Worm (Caenorhabditis elegans) whole organism, L4 larva: ENCODE data around the gene F18F11.4.

Source experiments
- T20F7.1 ChIP-seq: fragments of 200-800 bp; sonication (Bioruptor generic); optimal IDR thresholded peaks from 2 replicates; lab custom pipeline; 2018; ENCODE audit warnings: mild to moderate bottlenecking, missing genetic modification characterization, missing compliant biosample characterization
- Y105C5A.15 ChIP-seq: fragments of 200-800 bp; sonication (Bioruptor generic); IDR thresholded peaks from 2 replicates; pipeline ENCODE4 v1.3.6; 2022; ENCODE audit warnings: missing genetic modification characterization, missing compliant biosample characterization
- Y5F2A.4 ChIP-seq: fragments of 200-800 bp; sonication (Bioruptor generic); optimal IDR thresholded peaks from 2 replicates; lab custom pipeline; 2018; ENCODE audit warnings: mild to moderate bottlenecking, missing genetic modification characterization, missing compliant biosample characterization
- Y75B8A.6 ChIP-seq: fragments of 200-800 bp; sonication (Bioruptor generic); IDR thresholded peaks from 2 replicates; pipeline ENCODE4 v1.3.6; 2022; ENCODE audit warnings: missing genetic modification reagents, missing genetic modification characterization, missing compliant biosample characterization
- ZK337.2 ChIP-seq: fragments of 200-800 bp; sonication (Bioruptor generic); IDR thresholded peaks from 2 replicates; pipeline ENCODE4 v1.3.6; 2022; ENCODE audit warnings: missing genetic modification reagents, missing genetic modification characterization, missing compliant biosample characterization
- aha-1 ChIP-seq: fragments of 150-350 bp; peaks from one replicate; lab custom pipeline; 2014; ENCODE audit warnings: missing biosample characterization, missing genetic modification characterization
- ama-1 ChIP-seq: fragments of 150-350 bp; optimal IDR thresholded peaks from 2 replicates; lab custom pipeline; 2014; ENCODE audit warnings: inconsistent platforms, mixed read lengths
- ceh-32 ChIP-seq: sonication (generic microtip); optimal IDR thresholded peaks from 2 replicates; lab custom pipeline; 2016; ENCODE audit warnings: mild to moderate bottlenecking, missing genetic modification characterization, missing compliant biosample characterization; ENCODE audit not compliant: poor library complexity
- ceh-62 ChIP-seq: sonication (generic microtip); optimal IDR thresholded peaks from 2 replicates; lab custom pipeline; 2017; ENCODE audit warnings: missing biosample characterization, missing genetic modification characterization
- ceh-82 ChIP-seq: sonication (generic microtip); optimal IDR thresholded peaks from 2 replicates; lab custom pipeline; 2017; ENCODE audit warnings: missing biosample characterization, missing genetic modification characterization
- daf-16 ChIP-seq, 3 experiments: sonication (generic microtip); optimal IDR thresholded peaks; 2 replicates each; lab custom pipeline; 2016 to 2017; ENCODE audit warnings: missing genetic modification characterization in 3 of 3, missing genetic modification reagents in 3 of 3, mild to moderate bottlenecking in 2 of 3, missing compliant biosample characterization in 2 of 3, missing biosample characterization in 1 of 3, moderate library complexity in 1 of 3
- dve-1 ChIP-seq: sonication (generic microtip); optimal IDR thresholded peaks from 2 replicates; lab custom pipeline; 2017; ENCODE audit warnings: antibody characterized with exemption, mild to moderate bottlenecking, missing genetic modification characterization, missing compliant biosample characterization; ENCODE audit not compliant: insufficient read depth
- egl-27 ChIP-seq: sonication (generic microtip); optimal IDR thresholded peaks from 3 replicates; lab custom pipeline; 2017; ENCODE audit warnings: missing biosample characterization, missing genetic modification reagents, missing genetic modification characterization
- fos-1 ChIP-seq: fragments of 150-350 bp; optimal IDR thresholded peaks from 2 replicates; lab custom pipeline; 2014; ENCODE audit warnings: missing biosample characterization, missing genetic modification characterization
- hif-1 ChIP-seq, 2 experiments: sonication (generic microtip); optimal IDR thresholded peaks; 2 replicates each; lab custom pipeline; 2016 to 2017; ENCODE audit warnings: missing compliant biosample characterization in 2 of 2, missing genetic modification characterization in 2 of 2, missing genetic modification reagents in 2 of 2, missing genotype in 2 of 2, mild to moderate bottlenecking in 1 of 2
- hlh-11 ChIP-seq: fragments of 200-800 bp; sonication (Bioruptor generic); optimal IDR thresholded peaks from 2 replicates; lab custom pipeline; 2018; ENCODE audit warnings: mild to moderate bottlenecking, missing genetic modification characterization, missing compliant biosample characterization
- hmg-1.1 ChIP-seq: fragments of 200-800 bp; sonication (Bioruptor generic); IDR thresholded peaks from 2 replicates; pipeline ENCODE4 v1.3.6; 2022; ENCODE audit warnings: missing genetic modification reagents, missing genetic modification characterization, missing compliant biosample characterization
- jun-1 ChIP-seq: fragments of 150-350 bp; optimal IDR thresholded peaks from 2 replicates; lab custom pipeline; 2014; ENCODE audit warnings: missing biosample characterization, missing genetic modification reagents, missing genetic modification characterization
- lin-29 ChIP-seq: fragments of 200-800 bp; sonication (Bioruptor generic); IDR thresholded peaks from 2 replicates; pipeline ENCODE4 v1.3.6; 2022; ENCODE audit warnings: missing genetic modification reagents, missing genetic modification characterization, missing compliant biosample characterization
- lin-38 ChIP-seq: fragments of 200-800 bp; sonication (Bioruptor generic); IDR thresholded peaks from 2 replicates; pipeline ENCODE4 v1.3.6; 2022; ENCODE audit warnings: missing genetic modification reagents, missing genetic modification characterization, missing compliant biosample characterization
- lsy-2 ChIP-seq, 2 experiments: fragments of 150-350 bp in 1 of 2; sonication (generic microtip) in 1 of 2; optimal IDR thresholded peaks; 2 replicates each; lab custom pipeline; 2014 to 2017; ENCODE audit warnings: missing biosample characterization in 2 of 2, missing genetic modification characterization in 2 of 2
- mxl-3 ChIP-seq: fragments of 200-800 bp; sonication (Bioruptor generic); optimal IDR thresholded peaks from 2 replicates; lab custom pipeline; 2018; ENCODE audit warnings: mild to moderate bottlenecking, missing genetic modification characterization, missing compliant biosample characterization
- nhr-10 ChIP-seq: fragments of 150-350 bp; optimal IDR thresholded peaks from 2 replicates; lab custom pipeline; 2014; ENCODE audit warnings: missing biosample characterization, missing genetic modification characterization
- nhr-102 ChIP-seq: sonication (generic microtip); optimal IDR thresholded peaks from 2 replicates; lab custom pipeline; 2016; ENCODE audit warnings: mild to moderate bottlenecking, missing genetic modification characterization, moderate library complexity, missing compliant biosample characterization
- nhr-48 ChIP-seq: sonication (generic microtip); optimal IDR thresholded peaks from 2 replicates; lab custom pipeline; 2016; ENCODE audit warnings: mild to moderate bottlenecking, missing genetic modification characterization, missing compliant biosample characterization
- nhr-6 ChIP-seq: fragments of 150-350 bp; optimal IDR thresholded peaks from 2 replicates; lab custom pipeline; 2014; ENCODE audit warnings: missing biosample characterization, missing genetic modification characterization
- nhr-77 ChIP-seq: fragments of 150-350 bp; optimal IDR thresholded peaks from 2 replicates; lab custom pipeline; 2014; ENCODE audit warnings: missing biosample characterization, missing genetic modification characterization
- pqm-1 ChIP-seq: sonication (generic microtip); optimal IDR thresholded peaks from 2 replicates; lab custom pipeline; 2017; ENCODE audit warnings: missing biosample characterization, missing genetic modification characterization
- saeg-2 ChIP-seq: fragments of 200-800 bp; sonication (Bioruptor generic); IDR thresholded peaks from 2 replicates; pipeline ENCODE4 v1.3.6; 2022; ENCODE audit warnings: missing genetic modification reagents, missing genetic modification characterization, missing compliant biosample characterization
- set-16 ChIP-seq: fragments of 200-800 bp; sonication (Bioruptor generic); IDR thresholded peaks from 2 replicates; pipeline ENCODE4 v1.3.6; 2022; ENCODE audit warnings: missing genetic modification reagents, missing genetic modification characterization, missing compliant biosample characterization
- skn-1 ChIP-seq: fragments of 150-350 bp; optimal IDR thresholded peaks from 2 replicates; lab custom pipeline; 2014; ENCODE audit warnings: missing biosample characterization, missing genetic modification characterization
- snpc-1.2 ChIP-seq: fragments of 200-800 bp; sonication (Bioruptor generic); IDR thresholded peaks from 2 replicates; pipeline ENCODE4 v1.3.6; 2022; ENCODE audit warnings: missing genetic modification reagents, missing genetic modification characterization, missing compliant biosample characterization
- spr-1 ChIP-seq: sonication (generic microtip); optimal IDR thresholded peaks from 2 replicates; lab custom pipeline; 2016; ENCODE audit warnings: mild to moderate bottlenecking, missing genetic modification characterization, missing compliant biosample characterization
- unc-39 ChIP-seq: sonication (generic microtip); optimal IDR thresholded peaks from 2 replicates; lab custom pipeline; 2017; ENCODE audit warnings: missing biosample characterization, missing genetic modification characterization
- unc-62 ChIP-seq, 3 experiments: fragments of 150-350 bp in 1 of 3; sonication (generic microtip); optimal IDR thresholded peaks in 2 of 3; peaks in 1 of 3; 1 replicate in 1 of 3; 2 replicates in 2 of 3; lab custom pipeline; 2014 to 2017; ENCODE audit warnings: missing biosample characterization in 3 of 3, missing genetic modification characterization in 3 of 3, missing genetic modification reagents in 3 of 3, missing genotype in 1 of 3
- ztf-11 ChIP-seq: fragments of 150-350 bp; optimal IDR thresholded peaks from 2 replicates; lab custom pipeline; 2014; ENCODE audit warnings: missing biosample characterization, missing genetic modification characterization

The F18F11.4 gene

ce11 chrIV:309526-309925 lies 21.1 kb upstream of the F18F11.4 start (continued):
- TF ChIP-seq T20F7.1 (GFP tag; lab: Kevin White, UChicago) (peak; percentile 41), snpc-1.2 (GFP tag; lab: Robert Waterston, UW) (no peak), egl-27 (no peak), nhr-10 (tag; lab: Kevin White, UChicago) (no peak), unc-62 (GFP tag; optimal IDR thresholded peaks at IDR 0.05 in 1 of 2; lab: Kevin White, UChicago) (peak in 1 of 2 experiments; percentile 17), unc-62 (tag; optimal IDR thresholded peaks at IDR 0.05; lab: Kevin White, UChicago) (no peak), lin-38 (GFP tag; lab: Robert Waterston, UW) (no peak), nhr-77 (tag; lab: Kevin White, UChicago) (no peak), hlh-11 (peak; percentile 57), aha-1 (tag; lab: Kevin White, UChicago) (peak; percentile 19), jun-1 (tag; lab: Kevin White, UChicago) (no peak), lin-29 (GFP tag; lab: Robert Waterston, UW) (no peak), Y5F2A.4 (no peak), hmg-1.1 (GFP tag; lab: Robert Waterston, UW) (no peak), set-16 (GFP tag; lab: Robert Waterston, UW) (no peak), unc-39 (tag; lab: Kevin White, UChicago) (no peak), nhr-48 (tag; lab: Kevin White, UChicago) (peak; percentile 68), ama-1 (lab: Kevin White, UChicago) (no peak), nhr-102 (tag; lab: Kevin White, UChicago) (no peak), lsy-2 (tag; optimal IDR thresholded peaks at IDR 0.05; lab: Kevin White, UChicago) (no peak), nhr-6 (no peak), fos-1 (tag; lab: Kevin White, UChicago) (no peak), skn-1 (tag; lab: Kevin White, UChicago) (no peak)

DNA sequence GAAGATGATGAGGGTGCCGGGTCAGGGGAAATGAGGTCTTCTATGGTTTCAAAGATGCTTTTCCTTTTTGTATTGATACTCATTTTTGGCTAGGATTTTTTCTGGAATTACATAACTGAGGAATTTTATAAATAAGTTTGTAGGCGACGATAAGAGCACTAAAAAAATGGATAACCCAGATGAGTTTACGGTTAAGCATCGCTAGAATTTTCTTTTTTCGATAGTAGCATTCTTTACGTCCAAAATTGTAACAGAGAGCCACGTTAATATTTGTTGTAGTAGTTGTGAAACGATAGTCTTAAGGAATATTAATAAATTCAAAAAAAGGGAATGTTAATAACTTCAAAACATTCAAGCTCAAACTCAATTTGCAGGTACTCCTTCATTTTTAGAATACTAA lies 17.0 kb upstream of the F18F11.4 start, which contains the start of gene snai-1:
Gene snai-1 (minus strand): TSS at position 101 of the 400 bp plus-strand sequence.
- no peak for TF ChIP-seq saeg-2 (GFP tag; lab: Robert Waterston, UW)
- no peak for TF ChIP-seq daf-16 (GFP tag; optimal IDR thresholded peaks at IDR 0.05; lab: Kevin White, UChicago)
- TF ChIP-seq daf-16 (tag; optimal IDR thresholded peaks at IDR 0.05; lab: Kevin White, UChicago): no peak
- no peak for TF ChIP-seq egl-27
- no peak for TF ChIP-seq lin-29 (GFP tag; lab: Robert Waterston, UW)
- no peak for TF ChIP-seq ceh-32 (tag; lab: Kevin White, UChicago)
- no peak for TF ChIP-seq Y75B8A.6 (GFP tag; lab: Robert Waterston, UW)
- TF ChIP-seq spr-1 (tag; lab: Kevin White, UChicago): no peak
- no peak for TF ChIP-seq hif-1 (tag; optimal IDR thresholded peaks at IDR 0.05; lab: Kevin White, UChicago)
- TF ChIP-seq ceh-62 (tag; lab: Kevin White, UChicago): no peak
- no peak for TF ChIP-seq ZK337.2 (GFP tag; lab: Robert Waterston, UW)
- TF ChIP-seq pqm-1 (tag; lab: Kevin White, UChicago): no peak
- TF ChIP-seq Y105C5A.15 (GFP tag; lab: Robert Waterston, UW): no peak
- TF ChIP-seq Y5F2A.4: no peak
- TF ChIP-seq dve-1 (tag; lab: Kevin White, UChicago): no peak
- no peak for TF ChIP-seq hmg-1.1 (GFP tag; lab: Robert Waterston, UW)
- no peak for TF ChIP-seq mxl-3 (GFP tag; lab: Kevin White, UChicago)

DNA sequence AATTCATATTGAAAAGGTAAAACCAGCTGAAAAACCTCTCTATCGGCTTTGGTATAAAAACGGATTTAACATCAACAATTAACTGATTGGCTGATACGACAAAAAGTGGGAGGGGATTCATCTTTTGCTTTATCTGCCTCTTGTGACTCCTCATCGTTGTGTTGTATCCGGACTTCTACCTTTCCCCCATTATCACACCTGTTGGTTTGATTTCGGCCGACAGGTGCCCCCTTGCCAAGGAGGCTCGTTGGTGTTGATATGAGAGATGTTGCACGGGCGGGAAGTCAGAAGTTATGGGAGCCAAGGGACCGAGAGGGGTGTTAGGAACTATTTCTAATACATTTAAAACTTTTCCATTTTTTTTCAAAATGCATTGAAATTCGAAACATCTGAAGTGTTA lies 16.1 kb upstream of the F18F11.4 start:
- TF ChIP-seq hlh-11 (no peak), unc-62 (GFP tag; optimal IDR thresholded peaks at IDR 0.05 in 1 of 2; lab: Kevin White, UChicago) (peak in 1 of 2 experiments; percentile 15), unc-62 (tag; optimal IDR thresholded peaks at IDR 0.05; lab: Kevin White, UChicago) (no peak), ztf-11 (tag; lab: Kevin White, UChicago) (no peak), ceh-82 (tag; lab: Kevin White, UChicago) (no peak)
